Worm (Caenorhabditis elegans): ENCODE data around the gene crp-1.

DNA sequence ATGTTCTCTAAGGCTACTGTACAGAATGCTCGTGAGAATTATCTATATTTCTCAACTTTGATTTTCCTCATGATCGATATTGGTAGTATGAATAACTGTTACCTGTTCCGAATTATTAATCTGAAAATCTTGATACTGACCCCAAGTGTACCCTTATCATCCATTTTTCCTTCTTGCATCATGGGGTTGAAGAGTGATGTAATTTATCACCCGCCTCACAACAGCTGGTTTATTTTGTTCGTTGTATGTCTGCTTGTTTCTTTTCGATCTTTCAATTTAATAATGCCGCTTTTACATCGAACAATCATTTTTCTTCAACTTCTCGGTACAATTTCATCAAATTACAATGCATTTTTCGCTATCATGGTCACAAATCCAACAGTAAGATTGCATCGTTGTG is 30.5 kb downstream of the crp-1 start, which contains the start of gene C35A5.6:
- TF ChIP-seq F13C5.2 (tag; optimal IDR thresholded peaks at IDR 0.05) (no peak), hnd-1 (tag; optimal IDR thresholded peaks at IDR 0.05) (no peak), aly-1 (tag; optimal IDR thresholded peaks at IDR 0.05) (no peak), ceh-36 (tag; optimal IDR thresholded peaks at IDR 0.05) (no peak), scrt-1 (GFP tag; IDR thresholded peaks at IDR 0.05) (no peak), tbx-37 (GFP tag; conservative IDR thresholded peaks at IDR 0.05) (no peak), ama-1 (optimal IDR thresholded peaks at IDR 0.05) (no peak), hmbx-1 (tag; optimal IDR thresholded peaks at IDR 0.05) (no peak), tbx-11 (GFP tag; IDR thresholded peaks at IDR 0.05) (no peak), pes-1 (GFP tag; IDR thresholded peaks at IDR 0.05) (no peak)

All from whole organism, early embryonic.